Fruit fly (Drosophila melanogaster): ENCODE measurements around the gene CG14052.

- TF ChIP-seq ttk (optimal IDR thresholded peaks at IDR 0.05) (no peak), h (optimal IDR thresholded peaks at IDR 0.05) (no peak), psq (optimal IDR thresholded peaks at IDR 0.05) (no peak), Sin3A (optimal IDR thresholded peaks at IDR 0.05) (no peak)
Observed at dm6 chrX:2251688-2252087, 28.1 kb downstream of the CG14052 start, which contains the start of gene CG3191.

Data from Kc167 (cell line).